Fruit fly (Drosophila melanogaster) Kc167 (cell line): ENCODE results near the gene AdipoR.

Source experiments
- Myc ChIP-seq: fragments of >200 bp; optimal IDR thresholded peaks from 2 replicates; lab custom pipeline; 2017; ENCODE audit warnings: missing external identifiers
- Sin3A ChIP-seq: fragments of >200 bp; optimal IDR thresholded peaks from 2 replicates; lab custom pipeline; 2018; ENCODE audit warnings: missing external identifiers
- h ChIP-seq: fragments of >200 bp; optimal IDR thresholded peaks from 3 replicates; lab custom pipeline; 2018; ENCODE audit warnings: missing external identifiers
- insv ChIP-seq: fragments of >200 bp; optimal IDR thresholded peaks from 3 replicates; lab custom pipeline; 2018; ENCODE audit warnings: missing external identifiers
- psq ChIP-seq: fragments of >200 bp; optimal IDR thresholded peaks from 2 replicates; lab custom pipeline; 2017; ENCODE audit warnings: missing external identifiers
- ttk ChIP-seq: sonication (Bioruptor generic); optimal IDR thresholded peaks from 2 replicates; lab custom pipeline; 2017; ENCODE audit warnings: missing external identifiers

Gene AdipoR

DNA sequence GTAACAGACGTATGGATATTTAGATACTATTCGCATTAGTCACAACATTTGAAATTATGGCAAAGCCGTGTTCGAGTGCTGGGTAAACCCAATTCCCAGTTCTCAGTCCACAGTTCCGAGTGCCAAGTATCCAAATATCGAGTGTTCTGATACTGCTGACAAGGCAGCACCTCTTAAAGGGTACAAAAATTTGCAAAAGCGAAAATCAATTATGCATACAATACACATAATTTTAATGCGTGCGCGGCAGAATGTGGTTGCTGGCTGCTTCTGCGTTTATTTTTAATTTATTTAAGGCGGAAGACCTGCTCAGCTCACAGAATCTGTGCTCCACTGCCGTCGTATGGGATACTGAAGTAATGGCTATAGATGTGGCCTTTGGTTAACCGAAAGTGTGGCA is 5.0 kb upstream of the AdipoR start:
- no peak for TF ChIP-seq Sin3A (lab: Kevin White, UChicago)
- TF ChIP-seq Myc (lab: Kevin White, UChicago), result no peak
- no peak for TF ChIP-seq psq (lab: Kevin White, UChicago)
- TF ChIP-seq h (lab: Kevin White, UChicago), result no peak
- TF ChIP-seq insv (lab: Kevin White, UChicago), result no peak

DNA sequence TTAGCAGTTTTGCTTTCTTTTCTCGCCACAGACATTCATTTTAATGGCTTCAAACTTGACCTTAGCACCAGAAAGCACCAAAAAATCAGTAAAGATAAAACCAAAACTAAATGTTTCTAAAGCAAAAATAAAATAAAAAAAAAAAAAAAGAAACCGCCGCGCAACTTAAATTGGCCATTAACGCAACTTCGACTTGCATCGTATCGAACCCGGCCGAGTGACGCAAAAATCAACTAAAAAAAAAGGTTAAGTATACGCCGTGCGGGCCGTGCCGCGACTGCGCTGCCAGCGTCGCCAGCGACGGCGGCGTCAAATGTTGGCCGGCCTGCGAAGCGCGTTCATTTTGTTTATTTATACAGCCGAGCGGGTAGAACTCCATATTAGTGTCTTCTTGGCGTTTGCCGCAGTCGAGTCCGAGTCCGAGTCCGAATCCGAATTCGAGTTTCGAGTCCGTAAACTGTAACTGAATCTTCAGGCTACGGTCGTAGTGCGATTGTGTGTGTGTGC is 2.7 kb upstream of the AdipoR start, which contains the start of gene bond:
Gene bond (plus strand): TSS at position 375 of the 507 bp plus-strand sequence.
- TF ChIP-seq ttk (lab: Kevin White, UChicago), result no peak

DNA sequence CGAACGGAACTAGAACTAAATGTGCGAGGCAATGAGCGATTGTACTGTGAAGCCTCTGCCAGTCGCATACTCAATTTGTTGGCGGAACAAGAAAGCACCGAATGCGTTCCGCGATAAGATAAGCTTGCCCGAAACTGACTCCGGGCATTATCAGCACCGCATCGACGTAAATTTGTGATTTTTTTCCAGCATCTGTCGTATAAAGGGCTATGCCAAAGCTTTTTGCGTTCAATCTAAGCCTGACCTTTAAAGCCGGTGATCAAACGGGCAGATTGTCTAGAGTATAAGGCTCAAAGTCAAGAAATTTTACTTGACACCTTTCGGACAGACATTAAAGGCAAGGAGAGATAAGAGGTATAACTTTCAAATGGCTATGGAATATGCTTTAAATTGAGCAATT is 1.6 kb downstream of the AdipoR start:
- no peak for TF ChIP-seq insv (lab: Kevin White, UChicago)
- no peak for TF ChIP-seq ttk (lab: Kevin White, UChicago)
- TF ChIP-seq psq (lab: Kevin White, UChicago), result no peak
- no peak for TF ChIP-seq Myc (lab: Kevin White, UChicago)
- TF ChIP-seq Sin3A (lab: Kevin White, UChicago), result no peak
- no peak for TF ChIP-seq h (lab: Kevin White, UChicago)

DNA sequence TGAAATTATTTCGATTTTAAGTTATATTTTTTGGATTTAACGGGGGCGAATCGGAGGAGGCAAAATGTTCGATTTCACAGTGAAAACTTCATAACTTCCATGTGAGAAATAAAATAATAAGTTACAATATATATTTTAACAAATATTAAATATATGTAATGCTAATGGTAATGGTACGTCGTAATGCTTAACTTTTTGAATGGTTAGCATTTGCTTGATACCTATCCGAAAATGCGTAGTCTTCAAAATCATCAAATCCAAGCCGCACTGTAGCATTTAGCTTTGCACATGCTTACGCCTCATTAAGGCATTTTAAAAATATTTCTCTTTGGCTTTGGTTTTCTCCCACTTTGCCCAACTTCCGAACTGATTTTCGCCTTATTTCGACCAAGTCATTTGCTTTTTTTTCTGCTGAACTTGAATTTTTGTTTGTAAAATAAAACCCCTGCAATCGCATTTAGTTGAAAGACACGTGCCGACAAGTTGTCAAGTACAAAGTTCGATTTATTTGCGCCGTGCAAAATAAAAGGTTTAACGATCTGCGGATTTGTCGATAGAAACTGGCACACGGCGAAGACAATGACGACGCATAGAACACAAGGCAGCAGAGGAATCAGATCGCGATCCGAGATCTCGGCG is 4.8 kb downstream of the AdipoR start:
- no peak for TF ChIP-seq insv (lab: Kevin White, UChicago)
- no peak for TF ChIP-seq Sin3A (lab: Kevin White, UChicago)
- TF ChIP-seq psq (lab: Kevin White, UChicago), result no peak
- no peak for TF ChIP-seq ttk (lab: Kevin White, UChicago)
- TF ChIP-seq Myc (lab: Kevin White, UChicago), result no peak
- no peak for TF ChIP-seq h (lab: Kevin White, UChicago)

DNA sequence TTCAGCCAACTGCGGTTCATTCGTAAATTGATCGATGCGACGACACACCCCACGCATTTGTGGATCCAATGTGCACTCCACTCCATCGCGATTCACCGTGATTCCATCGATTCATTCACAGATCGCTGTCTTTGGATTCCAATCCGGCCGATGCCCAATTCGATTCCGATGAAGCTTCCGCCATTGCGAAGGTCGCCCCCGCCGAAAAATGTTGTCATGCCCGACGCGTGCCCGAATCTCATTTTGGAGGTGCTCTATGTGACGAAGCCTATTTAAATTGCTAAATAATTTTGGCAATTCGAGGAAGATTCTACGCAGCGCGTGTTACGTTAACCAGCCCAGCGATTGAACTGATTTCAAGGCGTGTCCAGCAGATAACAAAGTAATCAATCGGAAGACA is 7.0 kb downstream of the AdipoR start:
- TF ChIP-seq Myc (lab: Kevin White, UChicago), result no peak
- TF ChIP-seq h (lab: Kevin White, UChicago), result no peak
- no peak for TF ChIP-seq insv (lab: Kevin White, UChicago)
- TF ChIP-seq ttk (lab: Kevin White, UChicago), result no peak

DNA sequence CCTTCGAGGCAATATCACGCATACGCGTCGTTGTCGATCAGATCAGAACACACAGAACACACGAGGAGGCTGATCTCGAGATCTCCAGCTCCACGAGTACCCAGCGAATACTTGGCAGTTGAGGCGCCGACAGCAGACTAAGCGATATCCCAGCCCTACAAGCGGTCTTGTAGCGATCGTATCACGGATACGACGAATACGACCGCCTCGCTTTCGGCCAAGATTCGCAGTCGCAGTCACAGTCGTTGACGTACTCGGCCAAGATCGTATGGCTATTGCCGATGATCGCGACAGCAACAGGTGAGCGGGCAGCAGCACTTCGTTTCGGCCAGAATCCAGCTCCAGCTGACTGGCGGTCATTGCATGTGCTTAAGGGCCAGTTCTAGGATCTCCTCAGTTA is 7.9 kb downstream of the AdipoR start, which contains the start of gene CG5326:
Gene CG5326 (minus strand): TSS at position 158 of the 400 bp plus-strand sequence.
- TF ChIP-seq psq (lab: Kevin White, UChicago) (no peak), insv (lab: Kevin White, UChicago) (no peak), h (lab: Kevin White, UChicago) (no peak), Myc (lab: Kevin White, UChicago) (no peak), ttk (lab: Kevin White, UChicago) (no peak), Sin3A (lab: Kevin White, UChicago) (no peak)

- TF ChIP-seq Sin3A (lab: Kevin White, UChicago) (no peak), insv (lab: Kevin White, UChicago) (no peak), Myc (lab: Kevin White, UChicago) (no peak), ttk (lab: Kevin White, UChicago) (no peak), psq (lab: Kevin White, UChicago) (no peak), h (lab: Kevin White, UChicago) (no peak)
Measured at dm6 chr3R:22538877-22539276, 8.8 kb downstream of the AdipoR start.

DNA sequence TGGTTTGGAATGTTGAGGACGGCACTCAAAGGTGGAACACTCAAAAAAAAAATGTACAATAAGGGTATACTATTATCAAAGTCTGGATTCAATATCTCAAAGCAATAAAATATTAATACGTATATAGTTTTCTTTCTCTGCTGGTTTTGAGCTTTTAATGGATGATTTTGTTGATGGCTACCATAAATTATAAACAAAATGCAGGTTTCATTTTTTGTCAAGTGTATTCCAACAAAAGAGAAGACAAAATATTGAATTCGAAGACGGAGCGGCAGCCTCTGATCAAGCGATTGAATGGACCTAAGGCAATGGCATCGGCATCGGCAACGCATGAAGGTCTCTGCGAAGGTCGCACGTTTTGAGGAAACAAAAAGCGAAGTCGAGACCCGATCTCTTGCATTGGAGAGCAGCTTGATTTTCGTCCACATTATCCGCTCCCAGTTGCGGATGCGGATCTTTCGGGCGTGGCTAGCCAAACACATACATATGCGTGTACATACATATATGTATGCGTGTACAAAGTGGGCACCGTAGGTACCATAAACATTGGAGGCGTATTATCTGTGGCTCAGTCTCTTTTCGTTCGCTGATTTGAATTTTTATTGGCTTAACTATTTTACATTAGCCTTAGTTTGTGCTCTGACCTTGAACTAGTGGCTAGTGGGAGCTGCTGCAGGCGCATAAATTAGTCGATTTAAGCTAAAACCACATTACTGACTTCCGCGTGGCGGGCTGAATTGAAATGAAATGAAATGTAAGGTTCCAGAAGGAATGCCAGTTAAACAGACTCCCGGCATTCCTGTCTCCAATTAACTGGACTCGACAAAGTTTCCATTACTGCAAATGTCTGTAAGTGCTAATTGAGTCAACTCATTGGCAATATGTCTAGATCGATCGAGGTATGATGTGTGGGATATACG is 10.9 kb downstream of the AdipoR start:
- TF ChIP-seq psq (lab: Kevin White, UChicago) (no peak), Myc (lab: Kevin White, UChicago) (no peak), Sin3A (lab: Kevin White, UChicago) (no peak), insv (lab: Kevin White, UChicago) (no peak)

DNA sequence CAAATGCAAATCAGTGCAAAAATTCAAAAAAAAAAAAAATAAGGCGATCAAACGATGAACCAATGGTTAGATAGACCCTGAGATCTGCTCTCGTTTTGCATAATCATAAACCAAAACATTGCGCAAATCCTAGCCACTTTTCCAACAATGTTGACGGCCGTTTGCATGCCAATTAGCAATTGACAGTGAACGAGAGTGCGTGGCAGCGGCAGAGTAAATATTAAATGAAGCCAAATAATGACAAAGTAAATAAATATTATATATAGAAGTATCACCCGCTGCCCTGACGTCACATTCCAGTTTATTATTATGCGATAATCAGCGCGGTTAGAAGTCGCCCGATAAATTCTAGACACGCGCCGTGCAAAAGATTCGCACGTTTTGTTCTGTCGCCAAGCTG is 11.7 kb downstream of the AdipoR start:
- TF ChIP-seq psq (lab: Kevin White, UChicago) (no peak), Sin3A (lab: Kevin White, UChicago) (no peak), insv (lab: Kevin White, UChicago) (no peak), h (lab: Kevin White, UChicago) (no peak), ttk (lab: Kevin White, UChicago) (no peak), Myc (lab: Kevin White, UChicago) (no peak)

- TF ChIP-seq Sin3A (lab: Kevin White, UChicago), result no peak
- TF ChIP-seq Myc (lab: Kevin White, UChicago), result no peak
- no peak for TF ChIP-seq ttk (lab: Kevin White, UChicago)
- TF ChIP-seq h (lab: Kevin White, UChicago), result no peak
- no peak for TF ChIP-seq insv (lab: Kevin White, UChicago)
- no peak for TF ChIP-seq psq (lab: Kevin White, UChicago)
Measured at dm6 chr3R:22533973-22534931, 13.4 kb downstream of the AdipoR start.
